Fruit fly (Drosophila melanogaster): ENCODE measurements around the gene CG6813.

The CG6813 gene

DNA sequence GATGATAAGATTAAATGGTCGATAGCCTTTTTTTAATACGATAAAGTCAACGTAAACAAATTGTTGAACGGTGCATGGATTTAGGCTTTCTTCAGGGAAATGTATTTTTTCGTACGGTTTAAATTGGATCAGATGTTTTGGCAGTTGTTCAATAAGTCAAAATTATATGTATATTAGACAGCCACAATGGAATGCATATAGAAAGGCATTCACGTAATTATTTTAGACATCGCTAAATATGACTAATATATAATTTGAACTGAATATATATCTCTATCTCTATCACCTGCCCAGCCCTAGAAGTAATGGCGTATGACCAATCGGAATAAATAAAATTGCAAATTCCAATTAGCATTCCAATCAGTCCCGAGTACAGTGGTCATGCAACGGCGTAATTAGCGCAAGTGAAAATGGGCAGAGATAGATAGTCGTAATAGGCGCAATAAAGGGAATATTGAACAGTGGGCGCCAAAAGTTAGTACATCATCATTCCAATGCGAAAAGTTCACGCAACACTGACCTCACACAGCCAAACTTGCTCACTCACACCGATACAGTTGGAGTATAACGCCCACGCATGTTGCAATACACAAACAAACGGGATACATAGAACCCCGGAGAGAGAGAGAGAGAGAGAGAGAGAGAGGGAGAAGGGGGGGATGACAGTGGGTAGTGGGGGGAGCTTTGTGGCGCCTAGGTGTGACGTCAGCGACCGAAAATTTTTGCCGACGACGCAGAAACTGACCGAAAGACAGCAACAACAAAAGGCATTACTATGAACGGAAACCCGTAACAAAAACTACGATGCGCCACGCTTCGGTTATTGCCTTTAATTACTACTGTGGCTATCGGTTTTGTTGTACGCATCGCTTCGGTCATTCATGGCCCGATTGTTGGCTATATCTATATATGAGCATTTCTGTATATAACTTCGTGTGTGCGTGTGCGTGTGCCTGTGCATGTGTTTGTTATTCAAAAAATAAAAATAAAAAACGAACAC is 22.2 kb upstream of the CG6813 start:
- no peak for TF ChIP-seq rgr (GFP tag; optimal IDR thresholded peaks at IDR 0.05)
- peak; percentile 22 for TF ChIP-seq tai (GFP tag; optimal IDR thresholded peaks at IDR 0.05)
- TF ChIP-seq sage (GFP tag; optimal IDR thresholded peaks at IDR 0.05), result peak; percentile 13

DNA sequence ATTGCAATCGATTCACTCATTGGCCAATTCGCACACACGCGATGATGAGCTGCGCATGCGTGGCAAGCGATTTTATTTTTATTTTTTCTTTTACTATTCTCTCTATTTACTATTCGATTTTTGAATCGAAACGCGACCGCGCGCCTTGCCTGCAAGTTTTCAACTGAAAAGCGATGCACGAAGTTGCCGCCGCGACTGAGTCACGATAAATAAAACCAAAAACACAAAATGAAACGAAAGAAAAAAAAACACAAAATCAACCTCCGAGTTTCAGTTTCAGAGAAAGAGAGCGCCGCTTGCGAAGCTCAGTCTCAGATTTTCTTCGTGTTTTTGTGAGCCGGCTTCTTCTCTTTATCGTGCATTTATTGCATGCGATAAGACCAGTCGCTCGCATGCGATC is 20.4 kb upstream of the CG6813 start:
- TF ChIP-seq fru (GFP tag; optimal IDR thresholded peaks at IDR 0.05), result no peak
- no peak for TF ChIP-seq Jra (GFP tag; optimal IDR thresholded peaks at IDR 0.05)
- peak in 1 of 2 experiments; percentile 8 for TF ChIP-seq dl (GFP tag; optimal IDR thresholded peaks at IDR 0.05; ENCODE audit: insufficient read depth in 1 of 2, partially characterized antibody in 2 of 2)
- no peak for TF ChIP-seq OdsH (GFP tag; optimal IDR thresholded peaks at IDR 0.05)
- no peak for TF ChIP-seq dmrt93B (GFP tag; optimal IDR thresholded peaks at IDR 0.05)
- TF ChIP-seq foxo (GFP tag; optimal IDR thresholded peaks at IDR 0.05), result no peak
- no peak for TF ChIP-seq Dif (GFP tag; optimal IDR thresholded peaks at IDR 0.05; ENCODE audit: partially characterized antibody)

DNA sequence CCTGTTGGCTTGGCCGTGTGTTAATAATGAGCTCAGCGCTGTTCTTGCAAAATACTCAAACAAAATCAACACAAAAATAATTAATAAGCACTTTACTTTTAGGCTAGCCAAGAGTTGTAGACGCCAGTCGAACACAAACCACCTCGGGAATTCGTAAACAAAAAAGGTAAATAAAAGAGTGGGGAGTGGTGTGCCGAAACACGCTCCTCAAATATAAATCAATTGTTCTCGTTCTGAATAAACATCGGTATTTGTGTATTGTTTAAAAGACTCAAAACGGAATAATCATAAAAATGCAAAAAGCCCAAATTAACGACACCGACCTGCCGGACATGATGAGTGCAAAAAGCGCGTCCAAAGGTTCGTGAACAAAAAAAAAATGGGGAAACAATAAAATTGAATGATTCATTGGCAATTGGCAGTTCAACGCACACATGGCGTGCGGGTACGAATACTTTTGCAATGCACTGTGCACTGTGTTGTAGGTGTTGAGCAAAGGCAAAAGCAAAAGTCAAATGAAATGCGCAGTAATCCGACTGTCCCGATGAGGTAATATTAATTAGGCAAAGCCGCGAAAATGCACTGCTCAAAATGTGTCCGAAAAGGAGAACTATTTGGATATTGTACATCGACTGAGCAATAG is 13.6 kb upstream of the CG6813 start:
- TF ChIP-seq Myc (optimal IDR thresholded peaks at IDR 0.05), result no peak
- no peak for TF ChIP-seq Dfd (GFP tag; optimal IDR thresholded peaks at IDR 0.05)
- TF ChIP-seq Hr83 (GFP tag; optimal IDR thresholded peaks at IDR 0.05; ENCODE audit: poor library complexity, severe bottlenecking), result no peak
- no peak for TF ChIP-seq Dif (GFP tag; optimal IDR thresholded peaks at IDR 0.05; ENCODE audit: partially characterized antibody)
- no peak for TF ChIP-seq tai (GFP tag; optimal IDR thresholded peaks at IDR 0.05)
- no peak for TF ChIP-seq jim (GFP tag; optimal IDR thresholded peaks at IDR 0.05)
- no peak for TF ChIP-seq sage (GFP tag; optimal IDR thresholded peaks at IDR 0.05)
- TF ChIP-seq h (GFP tag; optimal IDR thresholded peaks at IDR 0.05), result peak; percentile 50
- no peak for TF ChIP-seq usp (GFP tag; optimal IDR thresholded peaks at IDR 0.05)
- no peak for TF ChIP-seq br (GFP tag; optimal IDR thresholded peaks at IDR 0.05)
- no peak for TF ChIP-seq ey (GFP tag; optimal IDR thresholded peaks at IDR 0.05)
- peak; percentile 13 for TF ChIP-seq Sp1 (GFP tag; optimal IDR thresholded peaks at IDR 0.05)
- TF ChIP-seq sv (GFP tag; optimal IDR thresholded peaks at IDR 0.05), result no peak
- no peak for TF ChIP-seq lola (GFP tag; optimal IDR thresholded peaks at IDR 0.05)
- no peak for TF ChIP-seq OdsH (GFP tag; optimal IDR thresholded peaks at IDR 0.05)
- no peak for TF ChIP-seq woc (GFP tag; optimal IDR thresholded peaks at IDR 0.05)
- TF ChIP-seq rgr (GFP tag; optimal IDR thresholded peaks at IDR 0.05), result no peak
- TF ChIP-seq foxo (GFP tag; optimal IDR thresholded peaks at IDR 0.05), result peak in 1 of 2 experiments; percentile 29
- TF ChIP-seq CG9705 (GFP tag; optimal IDR thresholded peaks at IDR 0.05), result no peak
- no peak for TF ChIP-seq Mio (GFP tag; optimal IDR thresholded peaks at IDR 0.05)
- TF ChIP-seq N (GFP tag; optimal IDR thresholded peaks at IDR 0.05), result no peak
- no peak for TF ChIP-seq dsf (GFP tag; optimal IDR thresholded peaks at IDR 0.05; ENCODE audit: borderline replicate concordance)
- TF ChIP-seq brk (GFP tag; optimal IDR thresholded peaks at IDR 0.05), result no peak
- peak; percentile 36 for TF ChIP-seq CG32264 (GFP tag; optimal IDR thresholded peaks at IDR 0.05)
- no peak for TF ChIP-seq pan (optimal IDR thresholded peaks at IDR 0.05)
- TF ChIP-seq Jra (GFP tag; optimal IDR thresholded peaks at IDR 0.05), result no peak
- TF ChIP-seq Abd-B (GFP tag; optimal IDR thresholded peaks at IDR 0.05), result no peak
- peak; percentile 2 for TF ChIP-seq HLH106 (tag; optimal IDR thresholded peaks at IDR 0.05)
- no peak for TF ChIP-seq GATAd (GFP tag; optimal IDR thresholded peaks at IDR 0.05)
- peak; percentile 42 for TF ChIP-seq psq (GFP tag; optimal IDR thresholded peaks at IDR 0.05)
- TF ChIP-seq CrebA (GFP tag; optimal IDR thresholded peaks at IDR 0.05; ENCODE audit: borderline replicate concordance), result no peak
- no peak for TF ChIP-seq dl (GFP tag; optimal IDR thresholded peaks at IDR 0.05; ENCODE audit: insufficient read depth in 1 of 2, partially characterized antibody in 2 of 2)
- TF ChIP-seq fru (GFP tag; optimal IDR thresholded peaks at IDR 0.05), result peak; percentile 62
- TF ChIP-seq Rel (GFP tag; optimal IDR thresholded peaks at IDR 0.05), result no peak
- TF ChIP-seq Rel (tag; optimal IDR thresholded peaks at IDR 0.05), result peak; percentile 30
- no peak for TF ChIP-seq dmrt93B (GFP tag; optimal IDR thresholded peaks at IDR 0.05)
- no peak for TF ChIP-seq Vsx2 (GFP tag; optimal IDR thresholded peaks at IDR 0.05; ENCODE audit: partially characterized antibody)
- peak; percentile 42 for TF ChIP-seq Hnf4 (GFP tag; optimal IDR thresholded peaks at IDR 0.05)
- no peak for TF ChIP-seq Hr78 (GFP tag; optimal IDR thresholded peaks at IDR 0.05)
